Fruit fly (Drosophila melanogaster) whole organism, pupa: ENCODE measurements around the gene Cpsf100.

Experiments
- CG17806 ChIP-seq: fragments of 200-800 bp; sonication (Bioruptor generic); optimal IDR thresholded peaks from 2 replicates; lab custom pipeline; 2018; ENCODE audit warnings: missing biosample characterization, mild to moderate bottlenecking, missing genetic modification characterization, moderate library complexity
- CG34367 ChIP-seq: fragments of 200-800 bp; sonication (Bioruptor generic); optimal IDR thresholded peaks from 2 replicates; lab custom pipeline; 2018; ENCODE audit warnings: missing biosample characterization, mild to moderate bottlenecking, missing genetic modification characterization
- CG4496 ChIP-seq: fragments of 200-800 bp; sonication (Bioruptor generic); IDR thresholded peaks from 3 replicates; pipeline ENCODE4 v1.3.6; 2022; ENCODE audit warnings: missing biosample characterization, missing genetic modification characterization
- EcR ChIP-seq: fragments of 200-800 bp; sonication (Bioruptor generic); optimal IDR thresholded peaks from 3 replicates; lab custom pipeline; 2019; ENCODE audit warnings: missing biosample characterization, missing genetic modification characterization, mild to moderate bottlenecking, moderate library complexity, missing genetic modification reagents
- Pif1A ChIP-seq: fragments of 200-800 bp; sonication (Bioruptor generic); optimal IDR thresholded peaks from 3 replicates; lab custom pipeline; 2016; ENCODE audit warnings: missing biosample characterization, missing genetic modification characterization

- TF ChIP-seq CG4496 (GFP tag; lab: Robert Waterston, UW) (no peak), CG17806 (tag; lab: Kevin White, UChicago) (no peak), EcR (GFP tag; lab: Kevin White, UChicago) (no peak), Pif1A (GFP tag; lab: Kevin White, UChicago) (no peak), CG34367 (tag; lab: Kevin White, UChicago) (no peak)
Observed at dm6 chr3R:28998999-28999398, 35.4 kb upstream of the Cpsf100 start.
